Fruit fly (Drosophila melanogaster): Measurements from ENCODE around the gene CG18789.
"Not testable (repeated sequence)": the region's sequence is repeated elsewhere in the genome, so short reads cannot be mapped to it uniquely, and the experiment has no call there.

- not testable (repeated sequence) for TF ChIP-seq br (GFP tag; optimal IDR thresholded peaks at IDR 0.05); CG32264 (GFP tag; optimal IDR thresholded peaks at IDR 0.05); usp (GFP tag; optimal IDR thresholded peaks at IDR 0.05); Hr83 (GFP tag; optimal IDR thresholded peaks at IDR 0.05; ENCODE audit: poor library complexity, severe bottlenecking); pan (optimal IDR thresholded peaks at IDR 0.05); Dfd (GFP tag; optimal IDR thresholded peaks at IDR 0.05); lola (GFP tag; optimal IDR thresholded peaks at IDR 0.05)
Observed at dm6 chr2L:11996509-11996908, 1.3 kb upstream of the CG18789 start, which contains the start of gene Ada1-1.

All from whole organism, wandering third instar larva.